Worm (Caenorhabditis elegans) whole organism, L4 larva: Measurements from ENCODE around the gene tre-5.

ENCODE experiments used
- F10B5.3 ChIP-seq: sonication (generic microtip); optimal IDR thresholded peaks from 2 replicates; lab custom pipeline; 2016; ENCODE audit warnings: mild to moderate bottlenecking, missing genetic modification characterization, missing compliant biosample characterization
- T26A8.4 ChIP-seq: fragments of 200-800 bp; sonication (Bioruptor generic); IDR thresholded peaks from 2 replicates; pipeline ENCODE4 v1.3.6; 2022; ENCODE audit warnings: missing genetic modification characterization, missing compliant biosample characterization
- Y105C5A.15 ChIP-seq: fragments of 200-800 bp; sonication (Bioruptor generic); IDR thresholded peaks from 2 replicates; pipeline ENCODE4 v1.3.6; 2022; ENCODE audit warnings: missing genetic modification characterization, missing compliant biosample characterization
- ZK337.2 ChIP-seq: fragments of 200-800 bp; sonication (Bioruptor generic); IDR thresholded peaks from 2 replicates; pipeline ENCODE4 v1.3.6; 2022; ENCODE audit warnings: missing genetic modification reagents, missing genetic modification characterization, missing compliant biosample characterization
- aha-1 ChIP-seq: fragments of 150-350 bp; peaks from one replicate; lab custom pipeline; 2014; ENCODE audit warnings: missing biosample characterization, missing genetic modification characterization
- ama-1 ChIP-seq: fragments of 150-350 bp; optimal IDR thresholded peaks from 2 replicates; lab custom pipeline; 2014; ENCODE audit warnings: inconsistent platforms, mixed read lengths
- ceh-32 ChIP-seq: sonication (generic microtip); optimal IDR thresholded peaks from 2 replicates; lab custom pipeline; 2016; ENCODE audit warnings: mild to moderate bottlenecking, missing genetic modification characterization, missing compliant biosample characterization; ENCODE audit not compliant: poor library complexity
- ceh-44 ChIP-seq: fragments of 200-800 bp; sonication (Bioruptor generic); IDR thresholded peaks from 2 replicates; pipeline ENCODE4 v1.3.6; 2022; ENCODE audit warnings: missing genetic modification reagents, missing genetic modification characterization, missing compliant biosample characterization
- ces-1 ChIP-seq: fragments of 150-350 bp; sonication (generic microtip); optimal IDR thresholded peaks from 4 replicates; lab custom pipeline; 2014; ENCODE audit warnings: missing biosample characterization, missing genetic modification reagents, missing genetic modification characterization
- cey-2 ChIP-seq: sonication (generic microtip); optimal IDR thresholded peaks from 3 replicates; lab custom pipeline; 2017; ENCODE audit warnings: missing genetic modification characterization, mild to moderate bottlenecking, missing compliant biosample characterization, antibody characterized with exemption, borderline replicate concordance; ENCODE audit not compliant: insufficient read depth
- daf-16 ChIP-seq, 3 experiments: sonication (generic microtip); optimal IDR thresholded peaks; 2 replicates each; lab custom pipeline; 2016 to 2017; ENCODE audit warnings: missing genetic modification characterization in 3 of 3, missing genetic modification reagents in 3 of 3, mild to moderate bottlenecking in 2 of 3, missing compliant biosample characterization in 2 of 3, missing biosample characterization in 1 of 3, moderate library complexity in 1 of 3
- dmd-6 ChIP-seq: fragments of 200-800 bp; sonication (Bioruptor generic); IDR thresholded peaks from 2 replicates; pipeline ENCODE4 v1.3.6; 2022; ENCODE audit warnings: missing genetic modification reagents, missing genetic modification characterization, missing compliant biosample characterization
- dmd-8 ChIP-seq: fragments of 200-800 bp; sonication (Bioruptor generic); IDR thresholded peaks from 2 replicates; pipeline ENCODE4 v1.3.6; 2022; ENCODE audit warnings: missing genetic modification characterization, missing compliant biosample characterization
- dmd-9 ChIP-seq: fragments of 200-800 bp; sonication (Bioruptor generic); IDR thresholded peaks from 2 replicates; pipeline ENCODE4 v1.3.6; 2022; ENCODE audit warnings: missing genetic modification reagents, missing genetic modification characterization, missing compliant biosample characterization
- duxl-1 ChIP-seq: sonication (generic microtip); optimal IDR thresholded peaks from 2 replicates; lab custom pipeline; 2016; ENCODE audit warnings: mild to moderate bottlenecking, missing genetic modification characterization, moderate library complexity, missing compliant biosample characterization; ENCODE audit not compliant: poor library complexity
- dve-1 ChIP-seq: sonication (generic microtip); optimal IDR thresholded peaks from 2 replicates; lab custom pipeline; 2017; ENCODE audit warnings: antibody characterized with exemption, mild to moderate bottlenecking, missing genetic modification characterization, missing compliant biosample characterization; ENCODE audit not compliant: insufficient read depth
- fkh-10 ChIP-seq: fragments of 150-350 bp; optimal IDR thresholded peaks from 2 replicates; lab custom pipeline; 2014; ENCODE audit warnings: missing biosample characterization, missing genetic modification reagents, missing genetic modification characterization
- fos-1 ChIP-seq: fragments of 150-350 bp; optimal IDR thresholded peaks from 2 replicates; lab custom pipeline; 2014; ENCODE audit warnings: missing biosample characterization, missing genetic modification characterization
- hlh-11 ChIP-seq: fragments of 200-800 bp; sonication (Bioruptor generic); optimal IDR thresholded peaks from 2 replicates; lab custom pipeline; 2018; ENCODE audit warnings: mild to moderate bottlenecking, missing genetic modification characterization, missing compliant biosample characterization
- hlh-30 ChIP-seq: sonication (generic microtip); optimal IDR thresholded peaks from 2 replicates; lab custom pipeline; 2017; ENCODE audit warnings: antibody characterized with exemption, mild to moderate bottlenecking, missing genetic modification characterization, missing compliant biosample characterization; ENCODE audit not compliant: insufficient read depth
- hmg-1.1 ChIP-seq: fragments of 200-800 bp; sonication (Bioruptor generic); IDR thresholded peaks from 2 replicates; pipeline ENCODE4 v1.3.6; 2022; ENCODE audit warnings: missing genetic modification reagents, missing genetic modification characterization, missing compliant biosample characterization
- lin-15B ChIP-seq: fragments of 150-350 bp; sonication (generic microtip); optimal IDR thresholded peaks from 3 replicates; lab custom pipeline; 2014; ENCODE audit warnings: missing biosample characterization, missing genetic modification characterization
- lir-3 ChIP-seq: sonication (generic microtip); optimal IDR thresholded peaks from 2 replicates; lab custom pipeline; 2016; ENCODE audit warnings: mild to moderate bottlenecking, missing genetic modification characterization, missing compliant biosample characterization
- madf-9 ChIP-seq: fragments of 200-800 bp; sonication (Bioruptor generic); conservative IDR thresholded peaks from 2 replicates; pipeline ENCODE4 v1.3.6; 2022; ENCODE audit warnings: missing genetic modification reagents, missing genetic modification characterization, missing compliant biosample characterization
- mdl-1 ChIP-seq, 2 experiments: fragments of 150-350 bp in 1 of 2; sonication (generic microtip) in 1 of 2; optimal IDR thresholded peaks; 2 replicates each; lab custom pipeline; 2014 to 2017; ENCODE audit warnings: missing biosample characterization in 2 of 2, missing genetic modification characterization in 2 of 2
- mep-1 ChIP-seq: fragments of 150-350 bp; sonication (generic microtip); optimal IDR thresholded peaks from 3 replicates; lab custom pipeline; 2014; ENCODE audit warnings: missing biosample characterization, missing genetic modification characterization
- mxl-2 ChIP-seq: fragments of 200-800 bp; sonication (Bioruptor generic); conservative IDR thresholded peaks from 2 replicates; pipeline ENCODE4 v1.3.6; 2022; ENCODE audit warnings: missing genetic modification reagents, missing genetic modification characterization, missing compliant biosample characterization
- nhr-10 ChIP-seq: fragments of 150-350 bp; optimal IDR thresholded peaks from 2 replicates; lab custom pipeline; 2014; ENCODE audit warnings: missing biosample characterization, missing genetic modification characterization
- nhr-111 ChIP-seq: fragments of 200-800 bp; sonication (Bioruptor generic); optimal IDR thresholded peaks from 2 replicates; lab custom pipeline; 2018; ENCODE audit warnings: mild to moderate bottlenecking, missing genetic modification characterization, missing compliant biosample characterization
- nhr-237 ChIP-seq: sonication (generic microtip); optimal IDR thresholded peaks from 2 replicates; lab custom pipeline; 2017; ENCODE audit warnings: missing biosample characterization, missing genetic modification characterization
- nhr-25 ChIP-seq: sonication (generic microtip); optimal IDR thresholded peaks from 2 replicates; lab custom pipeline; 2017; ENCODE audit warnings: missing genetic modification characterization, mild to moderate bottlenecking, missing compliant biosample characterization, antibody characterized with exemption, moderate library complexity, borderline replicate concordance; ENCODE audit not compliant: insufficient read depth
- nhr-28 ChIP-seq: fragments of 150-350 bp; optimal IDR thresholded peaks from 2 replicates; lab custom pipeline; 2014; ENCODE audit warnings: missing biosample characterization, missing genetic modification characterization
- nhr-76 ChIP-seq: fragments of 150-350 bp; optimal IDR thresholded peaks from 2 replicates; lab custom pipeline; 2014; ENCODE audit warnings: missing biosample characterization, missing genetic modification characterization
- pqm-1 ChIP-seq: sonication (generic microtip); optimal IDR thresholded peaks from 2 replicates; lab custom pipeline; 2017; ENCODE audit warnings: missing biosample characterization, missing genetic modification characterization
- sdz-12 ChIP-seq: fragments of 200-800 bp; sonication (Bioruptor generic); optimal IDR thresholded peaks from 2 replicates; lab custom pipeline; 2018; ENCODE audit warnings: mild to moderate bottlenecking, missing genetic modification characterization, missing compliant biosample characterization
- unc-130 ChIP-seq: sonication (generic microtip); optimal IDR thresholded peaks from 2 replicates; lab custom pipeline; 2016; ENCODE audit warnings: missing genetic modification reagents, missing genetic modification characterization, missing compliant biosample characterization
- unc-62 ChIP-seq, 3 experiments: fragments of 150-350 bp in 1 of 3; sonication (generic microtip); optimal IDR thresholded peaks in 2 of 3; peaks in 1 of 3; 1 replicate in 1 of 3; 2 replicates in 2 of 3; lab custom pipeline; 2014 to 2017; ENCODE audit warnings: missing biosample characterization in 3 of 3, missing genetic modification characterization in 3 of 3, missing genetic modification reagents in 3 of 3, missing genotype in 1 of 3
- zfp-2 ChIP-seq: sonication (generic microtip); optimal IDR thresholded peaks from 2 replicates; lab custom pipeline; 2016; ENCODE audit warnings: mild to moderate bottlenecking, missing genetic modification characterization, missing compliant biosample characterization
- ztf-11 ChIP-seq: fragments of 150-350 bp; optimal IDR thresholded peaks from 2 replicates; lab custom pipeline; 2014; ENCODE audit warnings: missing biosample characterization, missing genetic modification characterization

tre-5 gene

ce11 chrII:66322-66721 is 11.2 kb upstream of the tre-5 start (continued):
- no peak for TF ChIP-seq nhr-76 (tag; lab: Kevin White, UChicago)
- no peak for TF ChIP-seq ztf-11 (tag; lab: Kevin White, UChicago)
- no peak for TF ChIP-seq lir-3
- no peak for TF ChIP-seq ZK337.2 (GFP tag; lab: Robert Waterston, UW)
- no peak for TF ChIP-seq sdz-12 (GFP tag; lab: Kevin White, UChicago)
- no peak for TF ChIP-seq ceh-32 (tag; lab: Kevin White, UChicago)

- TF ChIP-seq dve-1 (tag; lab: Kevin White, UChicago): peak; percentile 13
- no peak for TF ChIP-seq ama-1
- peak; percentile 31 for TF ChIP-seq pqm-1 (tag; lab: Kevin White, UChicago)
- peak; percentile 32; the same call in 1 of the 2 replicates for TF ChIP-seq dmd-6 (GFP tag; lab: Robert Waterston, UW)
- no peak for TF ChIP-seq nhr-28 (tag; lab: Kevin White, UChicago)
Observed at ce11 chrII:65484-65883, 10.4 kb upstream of the tre-5 start.

- TF ChIP-seq aha-1 (tag; lab: Kevin White, UChicago) (no peak), mep-1 (no peak), nhr-10 (tag; lab: Kevin White, UChicago) (no peak), ZK337.2 (GFP tag; lab: Robert Waterston, UW) (no peak), unc-130 (GFP tag; lab: Kevin White, UChicago) (no peak), cey-2 (tag; lab: Kevin White, UChicago) (no peak), hlh-11 (tag; lab: Kevin White, UChicago) (no peak), sdz-12 (GFP tag; lab: Kevin White, UChicago) (no peak), nhr-237 (no peak), ceh-44 (GFP tag; lab: Robert Waterston, UW) (no peak), Y105C5A.15 (GFP tag; lab: Robert Waterston, UW) (no peak), dmd-9 (GFP tag; lab: Robert Waterston, UW) (no peak)
- TF ChIP-seq, all 104 proteins: peak for 0
Observed at ce11 chrII:61013-61412, 5.9 kb upstream of the tre-5 start, which contains the start of gene C23H3.2. Gene C23H3.2, plus strand, starts transcription at chrII:61313.

ce11 chrII:60049-60448 is 4.9 kb upstream of the tre-5 start:
- TF ChIP-seq hlh-11 (tag; lab: Kevin White, UChicago): peak; percentile 22
- no peak for TF ChIP-seq nhr-111
- TF ChIP-seq lin-15B: no peak
- TF ChIP-seq nhr-28 (tag; lab: Kevin White, UChicago): peak; percentile 26
- TF ChIP-seq daf-16 (GFP tag; optimal IDR thresholded peaks at IDR 0.05; lab: Kevin White, UChicago): no peak
- TF ChIP-seq daf-16 (tag; optimal IDR thresholded peaks at IDR 0.05; lab: Kevin White, UChicago): no peak
- peak; percentile 47 for TF ChIP-seq hlh-30 (tag; lab: Kevin White, UChicago)

ce11 chrII:57873-58272 is 2.8 kb upstream of the tre-5 start:
- TF ChIP-seq F10B5.3 (tag; lab: Kevin White, UChicago): no peak
- no peak for TF ChIP-seq mxl-2 (GFP tag; lab: Robert Waterston, UW)
- no peak for TF ChIP-seq mdl-1 (tag; optimal IDR thresholded peaks at IDR 0.05; lab: Kevin White, UChicago)
- no peak for TF ChIP-seq cey-2 (tag; lab: Kevin White, UChicago)
- TF ChIP-seq unc-62 (GFP tag; optimal IDR thresholded peaks at IDR 0.05 in 1 of 2; lab: Kevin White, UChicago): peak in 1 of 2 experiments; percentile 78
- TF ChIP-seq unc-62 (tag; optimal IDR thresholded peaks at IDR 0.05; lab: Kevin White, UChicago): no peak
- TF ChIP-seq duxl-1 (tag; lab: Kevin White, UChicago): no peak
- TF ChIP-seq madf-9 (GFP tag; lab: Robert Waterston, UW): no peak
- 0 out of 2 replicates have a peak, but pooled peaks have one; percentile 3 for TF ChIP-seq dmd-6 (GFP tag; lab: Robert Waterston, UW)
- TF ChIP-seq fkh-10 (GFP tag; lab: Kevin White, UChicago): no peak
- no peak for TF ChIP-seq zfp-2 (tag; lab: Kevin White, UChicago)
- no peak for TF ChIP-seq ces-1 (GFP tag; lab: Kevin White, UChicago)
- TF ChIP-seq nhr-25 (tag; lab: Kevin White, UChicago): no peak
- no peak for TF ChIP-seq T26A8.4 (GFP tag; lab: Robert Waterston, UW)
- no peak for TF ChIP-seq fos-1 (tag; lab: Kevin White, UChicago)
- TF ChIP-seq hmg-1.1: no peak
- TF ChIP-seq unc-130 (GFP tag; lab: Kevin White, UChicago): no peak
- 0 out of 2 replicates have a peak, but pooled peaks have one; percentile 9 for TF ChIP-seq dmd-8 (GFP tag; lab: Robert Waterston, UW)
